Worm (Caenorhabditis elegans): ENCODE measurements around the gene col-120.

Gene col-120

DNA sequence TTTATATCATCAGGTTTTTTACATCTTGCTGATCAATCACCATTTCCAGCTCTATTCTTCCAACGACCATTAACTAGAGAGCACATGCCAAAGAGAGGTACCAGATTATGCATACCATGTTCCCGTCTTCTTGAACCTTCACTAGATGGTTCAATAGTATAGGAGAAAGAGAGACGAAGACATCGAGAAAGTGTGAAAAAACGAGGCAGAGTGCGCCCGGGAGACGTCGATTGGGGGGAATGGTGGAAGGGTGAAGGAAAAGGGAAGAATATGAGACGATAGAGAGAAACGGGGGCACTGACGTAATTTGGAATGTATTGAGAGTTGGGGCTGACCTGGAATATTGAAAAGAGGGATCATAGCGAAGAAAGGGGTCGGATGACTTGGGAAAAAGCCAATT lies 6.0 kb upstream of the col-120 start:
- TF ChIP-seq mxl-2 (GFP tag; conservative IDR thresholded peaks at IDR 0.05): no peak
- TF ChIP-seq sdz-12 (GFP tag; optimal IDR thresholded peaks at IDR 0.05): no peak
- no peak for TF ChIP-seq dmd-8 (GFP tag; IDR thresholded peaks at IDR 0.05)
- no peak for TF ChIP-seq tra-1 (GFP tag; IDR thresholded peaks at IDR 0.05)
- no peak for TF ChIP-seq aha-1 (tag)
- TF ChIP-seq lsy-2 (tag; optimal IDR thresholded peaks at IDR 0.05): no peak
- no peak for TF ChIP-seq unc-130 (GFP tag; optimal IDR thresholded peaks at IDR 0.05)

DNA sequence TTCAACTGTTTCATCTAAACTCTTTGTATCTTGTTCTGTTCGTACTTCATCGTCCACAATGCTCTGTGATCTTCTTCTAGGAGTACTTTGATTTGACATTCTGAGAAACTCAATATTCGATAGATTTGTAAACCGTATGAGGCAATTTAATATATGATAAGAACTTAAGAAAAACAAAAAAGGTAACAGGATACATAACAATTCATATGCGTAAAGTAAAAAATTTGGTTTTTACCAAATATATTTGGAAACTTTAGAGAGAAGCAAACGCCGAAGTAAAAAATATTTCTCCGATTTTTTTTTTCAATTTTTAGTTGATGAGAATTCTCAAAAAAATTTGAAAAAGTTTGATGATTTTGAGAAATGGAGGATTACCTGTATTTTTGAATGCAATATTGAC lies 4.9 kb upstream of the col-120 start, which contains the start of gene Y11D7A.19:
Y11D7A.19 (minus strand) TSS at position 101 of the 400 bp plus-strand sequence.
- TF ChIP-seq ztf-7 (tag; optimal IDR thresholded peaks at IDR 0.05): no peak

DNA sequence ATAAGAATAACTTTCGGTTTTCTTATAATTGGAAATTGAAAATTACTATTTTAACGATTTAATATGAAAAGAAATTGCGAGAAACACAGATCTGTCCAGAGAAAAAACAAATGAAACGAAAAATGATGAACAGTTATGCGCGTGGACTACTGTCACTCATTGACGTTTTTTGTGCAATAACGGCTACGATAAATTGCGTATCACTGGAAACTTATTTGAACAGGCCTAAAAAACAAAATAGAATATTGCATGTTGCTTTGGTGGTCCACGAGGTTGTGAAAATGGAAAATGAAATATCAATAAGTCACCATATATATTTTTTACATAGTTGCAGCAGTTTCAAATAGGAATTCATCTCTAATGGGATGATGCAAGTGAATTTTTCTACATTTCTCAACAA lies 2.9 kb upstream of the col-120 start:
- no peak for TF ChIP-seq nhr-41 (GFP tag; IDR thresholded peaks at IDR 0.05)
- no peak for TF ChIP-seq mdl-1 (tag; optimal IDR thresholded peaks at IDR 0.05)

DNA sequence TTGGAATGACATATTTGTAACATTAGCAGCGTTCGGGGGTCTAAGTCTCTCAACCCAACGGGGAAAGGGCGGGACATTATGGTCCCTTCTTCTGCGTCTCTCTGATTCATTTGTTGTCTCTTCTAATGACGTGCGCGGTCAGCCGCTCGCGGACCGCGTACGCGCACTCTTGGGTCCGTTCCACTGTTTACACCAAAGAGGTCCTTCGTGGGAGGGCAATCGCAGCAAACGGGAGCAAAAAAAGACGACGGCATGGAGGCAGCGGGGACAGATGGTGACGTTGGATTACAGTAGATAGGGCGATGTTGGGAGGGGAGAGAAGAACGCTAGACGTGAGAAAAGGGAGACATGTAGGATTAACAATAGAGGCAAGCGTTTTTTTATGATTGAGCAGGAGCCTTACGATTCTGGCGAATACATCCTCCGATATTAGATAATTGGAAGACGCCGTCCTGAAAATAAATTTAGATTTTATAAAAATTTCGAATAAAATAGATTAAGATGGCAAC lies 2.3 kb upstream of the col-120 start, which contains the start of gene flh-1:
flh-1 (minus strand) TSS at position 459 of the 509 bp plus-strand sequence.
- TF ChIP-seq egl-43 (GFP tag; IDR thresholded peaks at IDR 0.05): 0 out of 2 replicates have a peak, but pooled peaks have one; percentile 34
- no peak for TF ChIP-seq ceh-82 (tag; optimal IDR thresholded peaks at IDR 0.05)
- no peak for TF ChIP-seq zfp-2 (tag; optimal IDR thresholded peaks at IDR 0.05)
- TF ChIP-seq set-16 (GFP tag; IDR thresholded peaks at IDR 0.05): 0 out of 2 replicates have a peak, but pooled peaks have one; percentile 42
- TF ChIP-seq madf-5 (GFP tag; IDR thresholded peaks at IDR 0.05): 0 out of 4 replicates have a peak, but pooled peaks of 1 of the 2 experiments have one; percentile 23
- no peak for TF ChIP-seq aha-1 (tag)
- TF ChIP-seq nhr-28 (tag; optimal IDR thresholded peaks at IDR 0.05): no peak

DNA sequence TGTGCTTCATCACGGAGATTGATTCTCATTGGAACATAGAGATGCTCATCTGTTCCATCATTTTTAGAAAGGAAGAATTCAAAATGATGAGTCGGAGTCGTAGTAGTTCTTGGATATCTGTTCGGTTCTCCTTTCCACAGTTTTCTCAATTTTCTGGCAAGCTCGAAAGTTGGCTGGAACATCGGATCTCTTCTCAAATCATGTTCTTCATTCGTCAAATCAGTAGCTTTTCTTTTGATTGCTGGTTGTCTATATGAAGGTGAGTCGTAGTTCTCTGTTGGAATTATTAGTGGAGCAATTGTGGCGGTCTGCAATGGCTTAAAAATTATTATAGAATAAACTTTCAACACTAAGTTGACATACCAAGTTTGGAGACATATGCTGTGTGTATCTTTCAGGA lies 708 bp upstream of the col-120 start:
- TF ChIP-seq ama-1 (optimal IDR thresholded peaks at IDR 0.05): no peak
- no peak for TF ChIP-seq zip-11 (GFP tag; IDR thresholded peaks at IDR 0.05)
- no peak for TF ChIP-seq pqm-1 (tag; optimal IDR thresholded peaks at IDR 0.05)
- no peak for TF ChIP-seq egl-43 (GFP tag; IDR thresholded peaks at IDR 0.05)
- TF ChIP-seq nhr-28 (tag; optimal IDR thresholded peaks at IDR 0.05): no peak
- TF ChIP-seq hlh-11 (tag; optimal IDR thresholded peaks at IDR 0.05): no peak
- no peak for TF ChIP-seq zfp-2 (tag; optimal IDR thresholded peaks at IDR 0.05)
- TF ChIP-seq aha-1 (tag): peak; percentile 1
- no peak for TF ChIP-seq nhr-48 (tag; optimal IDR thresholded peaks at IDR 0.05)
- no peak for TF ChIP-seq spr-3 (GFP tag; optimal IDR thresholded peaks at IDR 0.05)
- TF ChIP-seq unc-62 (GFP tag; optimal IDR thresholded peaks at IDR 0.05 in 1 of 2): peak in 1 of 2 experiments; percentile 92
- no peak for TF ChIP-seq unc-62 (tag; optimal IDR thresholded peaks at IDR 0.05)
- no peak for TF ChIP-seq unc-39 (tag; optimal IDR thresholded peaks at IDR 0.05)
- no peak for TF ChIP-seq F44E2.7 (GFP tag; IDR thresholded peaks at IDR 0.05)

DNA sequence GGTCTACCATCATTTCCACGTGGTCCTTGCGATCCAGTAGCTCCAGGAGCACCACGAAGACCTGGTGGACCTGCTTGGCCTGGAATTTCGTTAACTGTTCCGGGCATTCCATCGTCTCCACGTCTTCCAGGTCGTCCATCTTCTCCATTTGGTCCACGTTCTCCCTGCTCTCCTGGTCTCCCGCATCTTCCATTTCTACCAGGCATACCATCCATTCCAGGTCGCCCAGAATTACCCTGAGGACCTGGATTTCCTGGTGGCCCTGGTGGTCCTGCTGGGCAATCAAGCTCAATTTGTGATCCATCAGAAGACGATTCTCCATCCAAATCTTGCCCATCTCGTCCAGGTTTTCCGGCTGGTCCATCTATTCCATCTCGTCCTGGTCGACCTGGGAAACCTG lies 761 bp downstream of the col-120 start:
- peak; percentile 55; the same call in 1 of the 2 replicates for TF ChIP-seq snpc-1.2 (GFP tag; IDR thresholded peaks at IDR 0.05)
- no peak for TF ChIP-seq egl-43 (GFP tag; IDR thresholded peaks at IDR 0.05)
- peak; percentile 69 for TF ChIP-seq set-16 (GFP tag; IDR thresholded peaks at IDR 0.05)

DNA sequence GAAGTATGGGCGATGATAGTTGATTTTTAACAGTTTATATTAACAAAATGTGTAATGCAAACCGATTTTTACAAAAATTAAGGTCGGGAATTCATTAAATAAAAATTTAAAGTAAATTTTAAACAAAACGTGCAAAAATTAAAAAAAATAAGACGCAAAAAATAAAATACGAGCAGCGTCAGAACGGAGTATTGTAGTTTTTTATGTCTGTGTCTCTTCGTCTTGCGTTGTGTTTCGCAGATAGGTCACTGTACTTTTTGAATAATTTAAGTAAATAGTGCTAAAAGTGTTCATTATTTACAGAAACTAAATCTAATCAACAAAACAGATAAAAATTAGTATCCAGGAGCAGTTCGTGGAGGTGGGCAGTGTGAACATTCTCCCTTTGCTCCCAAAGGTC lies 1.3 kb downstream of the col-120 start:
- peak; percentile 94 for TF ChIP-seq T20F7.1 (GFP tag; optimal IDR thresholded peaks at IDR 0.05)
- TF ChIP-seq dmd-9 (GFP tag; IDR thresholded peaks at IDR 0.05): no peak
- peak; percentile 10 for TF ChIP-seq mes-2 (tag; optimal IDR thresholded peaks at IDR 0.05; ENCODE audit: poor library complexity, severe bottlenecking)
- peak in 1 of 2 experiments; percentile 95 for TF ChIP-seq hif-1 (tag; optimal IDR thresholded peaks at IDR 0.05)
- no peak for TF ChIP-seq hmg-1.1 (GFP tag; IDR thresholded peaks at IDR 0.05)
- TF ChIP-seq dpl-1 (GFP tag; optimal IDR thresholded peaks at IDR 0.05): peak; percentile 24
- TF ChIP-seq aha-1 (tag): peak; percentile 83
